Worm (Caenorhabditis elegans) whole organism, young adult: ENCODE data around the gene cpb-1.

Source experiments
- B0019.2 ChIP-seq: fragments of 200-800 bp; sonication (Bioruptor generic); conservative IDR thresholded peaks from 2 replicates; pipeline ENCODE4 v1.3.6; 2022; ENCODE audit warnings: missing genetic modification reagents, missing genetic modification characterization, missing compliant biosample characterization
- C06A6.2 ChIP-seq: fragments of 200-800 bp; sonication (Bioruptor generic); conservative IDR thresholded peaks from 2 replicates; pipeline ENCODE4 v1.3.6; 2022; ENCODE audit warnings: missing genetic modification characterization, missing compliant biosample characterization
- F33H1.4 ChIP-seq: fragments of 200-800 bp; sonication (Bioruptor generic); IDR thresholded peaks from 2 replicates; pipeline ENCODE4 v1.3.6; 2022; ENCODE audit warnings: missing genetic modification reagents, missing genetic modification characterization, missing compliant biosample characterization
- F39B2.1 ChIP-seq: fragments of 200-800 bp; sonication (Bioruptor generic); IDR thresholded peaks from 2 replicates; pipeline ENCODE4 v1.3.6; 2022; ENCODE audit warnings: missing genetic modification reagents, missing genetic modification characterization, missing compliant biosample characterization
- F49E8.2 ChIP-seq: sonication (generic microtip); optimal IDR thresholded peaks from 3 replicates; lab custom pipeline; 2017; ENCODE audit warnings: missing genetic modification characterization, mild to moderate bottlenecking, missing compliant biosample characterization, antibody characterized with exemption, moderate library complexity; ENCODE audit not compliant: insufficient read depth
- F57A8.1 ChIP-seq: fragments of 200-800 bp; sonication (Bioruptor generic); optimal IDR thresholded peaks from 2 replicates; lab custom pipeline; 2018; ENCODE audit warnings: mild to moderate bottlenecking, missing genetic modification characterization, moderate library complexity, missing compliant biosample characterization
- T07F8.4 ChIP-seq: sonication (generic microtip); optimal IDR thresholded peaks from 2 replicates; lab custom pipeline; 2016; ENCODE audit warnings: mild to moderate bottlenecking, missing genetic modification characterization, moderate library complexity, missing compliant biosample characterization
- Y67H2A.10 ChIP-seq: fragments of 200-800 bp; sonication (Bioruptor generic); conservative IDR thresholded peaks from 2 replicates; pipeline ENCODE4 v1.3.6; 2022; ENCODE audit warnings: missing genetic modification reagents, missing genetic modification characterization, missing compliant biosample characterization
- Y95B8A.8 ChIP-seq: fragments of 200-800 bp; sonication (Bioruptor generic); IDR thresholded peaks from 2 replicates; pipeline ENCODE4 v1.3.6; 2022; ENCODE audit warnings: missing genetic modification reagents, missing genetic modification characterization, missing compliant biosample characterization
- aptf-3 ChIP-seq: fragments of 200-800 bp; sonication (Bioruptor generic); IDR thresholded peaks from 2 replicates; pipeline ENCODE4 v1.3.6; 2022; ENCODE audit warnings: missing genetic modification characterization, missing compliant biosample characterization
- athp-1 ChIP-seq: sonication (generic microtip); optimal IDR thresholded peaks from 2 replicates; lab custom pipeline; 2017; ENCODE audit warnings: mild to moderate bottlenecking, missing genetic modification characterization, missing compliant biosample characterization
- attf-3 ChIP-seq: fragments of 200-800 bp; sonication (Bioruptor generic); conservative IDR thresholded peaks from 2 replicates; pipeline ENCODE4 v1.3.6; 2022; ENCODE audit warnings: missing genetic modification reagents, missing genetic modification characterization, missing compliant biosample characterization
- attf-6 ChIP-seq: fragments of 200-800 bp; sonication (Bioruptor generic); IDR thresholded peaks from 2 replicates; pipeline ENCODE4 v1.3.6; 2022; ENCODE audit warnings: missing genetic modification reagents, missing genetic modification characterization, missing compliant biosample characterization
- bed-2 ChIP-seq: fragments of 200-800 bp; sonication (Bioruptor generic); IDR thresholded peaks from 2 replicates; pipeline ENCODE4 v1.3.6; 2022; ENCODE audit warnings: missing genetic modification reagents, missing genetic modification characterization, missing compliant biosample characterization
- ceh-40 ChIP-seq: fragments of 200-800 bp; sonication (Bioruptor generic); IDR thresholded peaks from 2 replicates; pipeline ENCODE4 v1.3.6; 2022; ENCODE audit warnings: missing genetic modification characterization, missing compliant biosample characterization
- ceh-91 ChIP-seq: fragments of 200-800 bp; sonication (Bioruptor generic); IDR thresholded peaks from 2 replicates; pipeline ENCODE4 v1.3.6; 2022; ENCODE audit warnings: missing genetic modification reagents, missing genetic modification characterization, missing compliant biosample characterization
- chd-7 ChIP-seq: sonication (generic microtip); optimal IDR thresholded peaks from 2 replicates; lab custom pipeline; 2016; ENCODE audit warnings: mild to moderate bottlenecking, missing genetic modification characterization, moderate library complexity, missing compliant biosample characterization
- die-1 ChIP-seq: sonication (generic microtip); optimal IDR thresholded peaks from 2 replicates; lab custom pipeline; 2016; ENCODE audit warnings: missing genotype, mild to moderate bottlenecking, missing genetic modification characterization, missing compliant biosample characterization
- efl-1 ChIP-seq: fragments of 150-350 bp; optimal IDR thresholded peaks from 2 replicates; lab custom pipeline; 2014; ENCODE audit warnings: missing biosample characterization, missing genetic modification reagents, missing genetic modification characterization
- egl-44 ChIP-seq: fragments of 200-800 bp; sonication (Bioruptor generic); IDR thresholded peaks from 2 replicates; pipeline ENCODE4 v1.3.6; 2022; ENCODE audit warnings: missing genetic modification reagents, missing genetic modification characterization, missing compliant biosample characterization
- egrh-3 ChIP-seq: fragments of 200-800 bp; sonication (Bioruptor generic); IDR thresholded peaks from 2 replicates; pipeline ENCODE4 v1.3.6; 2022; ENCODE audit warnings: missing genetic modification reagents, missing genetic modification characterization, missing compliant biosample characterization
- ekl-4 ChIP-seq: fragments of 200-800 bp; sonication (Bioruptor generic); IDR thresholded peaks from 2 replicates; pipeline ENCODE4 v1.3.6; 2022; ENCODE audit warnings: missing genetic modification reagents, missing genetic modification characterization, missing compliant biosample characterization
- fkh-3 ChIP-seq: sonication (generic microtip); optimal IDR thresholded peaks from 2 replicates; lab custom pipeline; 2016; ENCODE audit warnings: mild to moderate bottlenecking, missing genetic modification characterization, missing compliant biosample characterization
- hmg-1.2 ChIP-seq: fragments of 200-800 bp; sonication (Bioruptor generic); IDR thresholded peaks from 2 replicates; pipeline ENCODE4 v1.3.6; 2022; ENCODE audit warnings: missing genetic modification reagents, missing genetic modification characterization, missing compliant biosample characterization
- hmg-20 ChIP-seq: fragments of 200-800 bp; sonication (Bioruptor generic); IDR thresholded peaks from 2 replicates; pipeline ENCODE4 v1.3.6; 2022; ENCODE audit warnings: missing genetic modification reagents, missing genetic modification characterization, missing compliant biosample characterization
- lag-1 ChIP-seq: fragments of 200-800 bp; sonication (Bioruptor generic); IDR thresholded peaks from 2 replicates; pipeline ENCODE4 v1.3.6; 2022; ENCODE audit warnings: missing genetic modification reagents, missing genetic modification characterization, missing compliant biosample characterization
- lin-26 ChIP-seq: fragments of 200-800 bp; sonication (Bioruptor generic); IDR thresholded peaks from 2 replicates; pipeline ENCODE4 v1.3.6; 2022; ENCODE audit warnings: missing genetic modification reagents, missing genetic modification characterization, missing compliant biosample characterization
- lir-1 ChIP-seq: fragments of 200-800 bp; sonication (Bioruptor generic); conservative IDR thresholded peaks from 2 replicates; pipeline ENCODE4 v1.3.6; 2022; ENCODE audit warnings: missing genetic modification reagents, missing genetic modification characterization, missing compliant biosample characterization
- lsl-1 ChIP-seq: fragments of 200-800 bp; sonication (Bioruptor generic); optimal IDR thresholded peaks from 2 replicates; lab custom pipeline; 2018; ENCODE audit warnings: mild to moderate bottlenecking, missing genetic modification characterization, moderate library complexity, missing compliant biosample characterization
- lsy-27 ChIP-seq: sonication (generic microtip); optimal IDR thresholded peaks from 2 replicates; lab custom pipeline; 2017; ENCODE audit warnings: missing genetic modification characterization, mild to moderate bottlenecking, missing compliant biosample characterization, antibody characterized with exemption, missing genotype, borderline replicate concordance; ENCODE audit not compliant: insufficient read depth
- madf-3 ChIP-seq: fragments of 200-800 bp; sonication (Bioruptor generic); IDR thresholded peaks from 2 replicates; pipeline ENCODE4 v1.3.6; 2022; ENCODE audit warnings: missing genetic modification reagents, missing genetic modification characterization, missing compliant biosample characterization
- mcd-1 ChIP-seq: fragments of 200-800 bp; sonication (Bioruptor generic); IDR thresholded peaks from 2 replicates; pipeline ENCODE4 v1.3.6; 2022; ENCODE audit warnings: missing genetic modification reagents, missing genetic modification characterization, missing compliant biosample characterization
- nhr-120 ChIP-seq: fragments of 200-800 bp; sonication (Bioruptor generic); IDR thresholded peaks from 2 replicates; pipeline ENCODE4 v1.3.6; 2022; ENCODE audit warnings: missing genetic modification characterization, missing compliant biosample characterization
- nhr-27 ChIP-seq: fragments of 200-800 bp; sonication (Bioruptor generic); optimal IDR thresholded peaks from 2 replicates; lab custom pipeline; 2018; ENCODE audit warnings: mild to moderate bottlenecking, missing genetic modification characterization, moderate library complexity, missing compliant biosample characterization
- pbrm-1 ChIP-seq: fragments of 200-800 bp; sonication (Bioruptor generic); IDR thresholded peaks from 2 replicates; pipeline ENCODE4 v1.3.6; 2022; ENCODE audit warnings: missing genetic modification reagents, missing genetic modification characterization, missing compliant biosample characterization
- pha-4 ChIP-seq: fragments of 150-350 bp; sonication (generic microtip); optimal IDR thresholded peaks from 2 replicates; lab custom pipeline; 2014; ENCODE audit warnings: missing biosample characterization, missing genetic modification reagents, missing genetic modification characterization
- sea-2 ChIP-seq: fragments of 200-800 bp; sonication (Bioruptor generic); IDR thresholded peaks from 2 replicates; pipeline ENCODE4 v1.3.6; 2022; ENCODE audit warnings: missing genetic modification characterization, missing compliant biosample characterization
- snpc-1.1 ChIP-seq: sonication (generic microtip); optimal IDR thresholded peaks from 2 replicates; lab custom pipeline; 2017; ENCODE audit warnings: missing genetic modification characterization, mild to moderate bottlenecking, missing compliant biosample characterization, antibody characterized with exemption, moderate library complexity, missing genotype, missing genetic modification reagents; ENCODE audit not compliant: insufficient read depth
- snpc-4 ChIP-seq, 5 experiments: fragments of 150-350 bp in 1 of 5; sonication (generic microtip) in 4 of 5; optimal IDR thresholded peaks; 2 replicates each; lab custom pipeline; 2014 to 2018; ENCODE audit warnings: missing genetic modification characterization in 5 of 5, missing biosample characterization in 3 of 5, antibody characterized with exemption in 2 of 5, mild to moderate bottlenecking in 2 of 5, missing compliant biosample characterization in 2 of 5, missing genotype in 2 of 5, moderate library complexity in 2 of 5, missing genetic modification reagents in 1 of 5
- tbp1 ChIP-seq: fragments of 200-800 bp; sonication (Bioruptor generic); optimal IDR thresholded peaks from 2 replicates; lab custom pipeline; 2018; ENCODE audit warnings: mild to moderate bottlenecking, missing genetic modification characterization, missing compliant biosample characterization
- tlf-1 ChIP-seq: fragments of 200-800 bp; sonication (Bioruptor generic); optimal IDR thresholded peaks from 2 replicates; lab custom pipeline; 2018; ENCODE audit warnings: mild to moderate bottlenecking, missing genetic modification characterization, missing compliant biosample characterization
- unc-130 ChIP-seq: sonication (generic microtip); optimal IDR thresholded peaks from 2 replicates; lab custom pipeline; 2016; ENCODE audit warnings: missing genetic modification reagents, missing genetic modification characterization, missing compliant biosample characterization
- ztf-25 ChIP-seq: fragments of 200-800 bp; sonication (Bioruptor generic); IDR thresholded peaks from 2 replicates; pipeline ENCODE4 v1.3.6; 2022; ENCODE audit warnings: missing genetic modification reagents, missing genetic modification characterization, missing compliant biosample characterization

The cpb-1 gene

ce11 chrIII:9291633-9292032 lies 30.5 kb upstream of the cpb-1 start:
- TF ChIP-seq snpc-1.1 (tag; lab: Kevin White, UChicago) (peak; percentile 62), pbrm-1 (GFP tag; lab: Robert Waterston, UW) (peak; percentile 27; the same call in 1 of the 2 replicates), hmg-1.2 (GFP tag; lab: Robert Waterston, UW) (peak; percentile 77), snpc-4 (GFP tag; optimal IDR thresholded peaks at IDR 0.05; lab: Kevin White, UChicago) (peak; percentile 42), snpc-4 (tag; optimal IDR thresholded peaks at IDR 0.05; lab: Kevin White, UChicago) (peak in 2 of 4 experiments; percentile 89 to 93)

ce11 chrIII:9297345-9297744 lies 24.8 kb upstream of the cpb-1 start, which contains the start of gene K01B6.4:
TSS of gene K01B6.4 (minus strand) at chrIII:9297445.
- TF ChIP-seq bed-2 (GFP tag; lab: Robert Waterston, UW) (no peak), unc-130 (GFP tag; lab: Kevin White, UChicago) (no peak), pha-4 (tag; lab: Kevin White, UChicago) (no peak), lsy-27 (tag; lab: Kevin White, UChicago) (no peak), egl-44 (GFP tag; lab: Robert Waterston, UW) (no peak), lir-1 (GFP tag; lab: Robert Waterston, UW) (no peak), lin-26 (GFP tag; lab: Robert Waterston, UW) (no peak), madf-3 (no peak), die-1 (tag; lab: Kevin White, UChicago) (no peak), snpc-4 (GFP tag; optimal IDR thresholded peaks at IDR 0.05; lab: Kevin White, UChicago) (no peak), snpc-4 (tag; optimal IDR thresholded peaks at IDR 0.05; lab: Kevin White, UChicago) (no peak)

ce11 chrIII:9299116-9299515 lies 23.0 kb upstream of the cpb-1 start:
- no peak for TF ChIP-seq snpc-4 (GFP tag; optimal IDR thresholded peaks at IDR 0.05; lab: Kevin White, UChicago)
- no peak for TF ChIP-seq snpc-4 (tag; optimal IDR thresholded peaks at IDR 0.05; lab: Kevin White, UChicago)
- TF ChIP-seq Y95B8A.8 (GFP tag; lab: Robert Waterston, UW): no peak
- no peak for TF ChIP-seq nhr-27
- no peak for TF ChIP-seq T07F8.4 (tag; lab: Kevin White, UChicago)
- no peak for TF ChIP-seq hmg-20 (GFP tag; lab: Robert Waterston, UW)
- TF ChIP-seq attf-6: no peak
- TF ChIP-seq unc-130 (GFP tag; lab: Kevin White, UChicago): no peak
- TF ChIP-seq F57A8.1 (GFP tag; lab: Kevin White, UChicago): no peak
- TF ChIP-seq lag-1: no peak
- TF ChIP-seq aptf-3: no peak
- no peak for TF ChIP-seq ceh-40 (GFP tag; lab: Robert Waterston, UW)
- TF ChIP-seq Y67H2A.10 (GFP tag; lab: Robert Waterston, UW): no peak
- no peak for TF ChIP-seq C06A6.2 (GFP tag; lab: Robert Waterston, UW)
- TF ChIP-seq B0019.2 (GFP tag; lab: Robert Waterston, UW): no peak
- TF ChIP-seq ekl-4 (GFP tag; lab: Robert Waterston, UW): no peak
- no peak for TF ChIP-seq sea-2 (GFP tag; lab: Robert Waterston, UW)
- TF ChIP-seq chd-7 (tag; lab: Kevin White, UChicago): no peak
- no peak for TF ChIP-seq tbp1 (GFP tag; lab: Kevin White, UChicago)

ce11 chrIII:9299919-9300318 lies 22.2 kb upstream of the cpb-1 start, which contains the start of gene K01B6.3:
TSS of gene K01B6.3 (plus strand) at chrIII:9300219.
- TF ChIP-seq lsl-1 (no peak), pha-4 (tag; lab: Kevin White, UChicago) (no peak), F39B2.1 (GFP tag; lab: Robert Waterston, UW) (no peak), ceh-91 (GFP tag; lab: Robert Waterston, UW) (no peak), snpc-1.1 (tag; lab: Kevin White, UChicago) (no peak), efl-1 (GFP tag; lab: Kevin White, UChicago) (no peak), F49E8.2 (tag; lab: Kevin White, UChicago) (no peak), fkh-3 (no peak), egrh-3 (no peak), lsy-27 (tag; lab: Kevin White, UChicago) (no peak), mcd-1 (GFP tag; lab: Robert Waterston, UW) (no peak), nhr-120 (no peak), F33H1.4 (GFP tag; lab: Robert Waterston, UW) (no peak), ztf-25 (GFP tag; lab: Robert Waterston, UW) (no peak), attf-3 (GFP tag; lab: Robert Waterston, UW) (no peak), athp-1 (tag; lab: Kevin White, UChicago) (no peak), tlf-1 (GFP tag; lab: Kevin White, UChicago) (no peak)
